Fruit fly (Drosophila melanogaster): Measurements from ENCODE around the gene CG14130.
A peak's percentile ranks its signal among the peaks of the same experiment; 100 is the strongest.

The CG14130 gene

DNA sequence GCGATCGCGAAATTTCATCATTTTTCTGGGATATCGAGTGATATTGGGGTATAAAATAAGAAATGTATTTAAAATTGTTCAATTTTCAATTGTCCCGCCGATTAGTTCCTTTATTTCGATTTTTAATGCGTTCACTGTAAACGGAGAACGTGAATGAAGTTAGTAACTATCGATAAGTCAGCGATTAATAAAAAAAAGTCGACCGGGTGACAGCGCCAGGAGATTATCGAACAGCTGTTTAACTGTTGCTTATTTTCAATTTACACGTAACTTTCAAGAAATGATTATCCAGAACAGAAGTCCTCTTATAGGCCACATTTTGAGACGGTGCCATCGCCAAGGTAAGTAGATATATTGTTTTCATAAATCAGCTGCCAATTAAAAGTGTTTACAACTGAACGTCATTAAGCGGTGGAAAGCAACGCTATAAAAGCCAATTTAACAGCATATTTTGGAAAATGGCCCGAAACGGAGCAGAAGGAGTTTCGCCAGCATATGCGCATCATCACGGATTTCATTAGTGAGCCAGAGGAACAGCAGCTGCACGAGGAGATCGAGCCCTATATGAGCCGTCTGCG is at the start of gene CG14130:
TSS of gene CG14130 (plus strand) at position 225 of the 578 bp plus-strand sequence.
- TF ChIP-seq CTCF (optimal IDR thresholded peaks at IDR 0.05) (peak in 1 of 2 experiments; percentile 12), CG8478 (optimal IDR thresholded peaks at IDR 0.05) (no peak)

DNA sequence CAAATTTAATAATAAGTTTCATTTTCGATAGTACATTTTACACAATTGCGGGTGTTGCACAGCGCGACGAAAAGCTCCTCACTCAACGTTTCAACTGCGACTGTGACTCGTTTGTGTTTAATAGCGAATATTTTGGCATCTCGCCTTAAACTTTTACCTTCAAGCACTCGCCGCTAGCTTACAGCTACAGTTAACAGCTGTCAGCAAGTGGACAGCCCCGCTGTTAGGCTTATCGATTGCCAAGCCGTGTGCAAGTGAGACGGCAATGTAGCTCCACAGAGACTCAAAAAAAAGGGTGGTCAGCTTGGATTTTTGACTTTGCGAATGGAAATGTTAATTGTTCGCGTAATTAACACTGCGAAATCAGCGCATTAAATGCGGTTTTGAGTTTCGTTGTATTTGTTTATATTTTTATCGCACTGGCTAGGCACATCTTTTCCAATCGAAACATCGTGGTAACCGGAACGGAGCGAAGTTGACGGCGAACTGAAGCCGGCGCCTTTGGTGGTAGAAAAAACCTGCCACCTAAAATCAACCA is 49.5 kb upstream of the CG14130 start, which contains the start of gene loaf:
TSS of gene loaf (minus strand) at position 488 of the 538 bp plus-strand sequence.
- no peak for TF ChIP-seq CG8478 (optimal IDR thresholded peaks at IDR 0.05)
- TF ChIP-seq CTCF (optimal IDR thresholded peaks at IDR 0.05) = no peak

DNA sequence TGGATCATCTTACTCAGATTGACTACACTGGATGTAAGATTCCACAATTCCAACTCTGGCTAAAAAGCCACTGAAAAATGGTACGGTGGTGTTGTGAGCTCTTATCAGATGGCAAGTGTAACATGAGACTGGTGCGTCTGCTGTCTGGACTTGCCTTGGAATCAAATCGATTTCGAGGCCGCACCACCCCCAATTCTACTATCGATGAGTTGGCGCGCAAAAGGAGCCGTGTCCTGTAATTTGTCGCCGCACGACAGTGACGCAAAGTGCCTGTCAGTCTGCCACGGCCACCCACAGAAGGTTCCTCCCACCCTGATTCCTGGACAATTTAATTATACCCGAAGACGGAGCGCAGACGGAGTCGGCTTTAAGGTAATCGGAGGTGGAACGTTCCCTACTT is 48.7 kb upstream of the CG14130 start:
- TF ChIP-seq CG8478 (optimal IDR thresholded peaks at IDR 0.05) (no peak), CTCF (optimal IDR thresholded peaks at IDR 0.05) (no peak)

DNA sequence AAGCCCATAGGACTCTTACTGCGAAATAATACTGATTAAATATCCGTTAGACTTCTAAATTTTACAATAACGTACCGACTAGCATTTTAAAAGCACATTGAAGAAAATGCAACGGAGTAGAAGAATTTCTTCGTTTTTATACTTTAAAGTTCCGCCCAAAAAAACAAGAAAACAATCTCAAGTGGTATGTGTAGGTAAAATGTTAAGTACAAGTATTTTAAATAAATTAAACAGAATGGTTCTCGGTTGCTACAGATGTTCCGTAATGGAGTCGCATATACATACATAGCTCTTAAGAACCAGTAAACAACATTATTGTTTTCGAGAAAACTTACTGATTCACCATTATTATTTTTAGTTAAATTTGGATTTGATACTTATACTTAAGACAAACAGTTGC is 43.2 kb upstream of the CG14130 start, which contains the start of gene Muc68D:
TSS of gene Muc68D (minus strand) at position 101 of the 400 bp plus-strand sequence.
- TF ChIP-seq CTCF (optimal IDR thresholded peaks at IDR 0.05) (no peak), CG8478 (optimal IDR thresholded peaks at IDR 0.05) (no peak)

DNA sequence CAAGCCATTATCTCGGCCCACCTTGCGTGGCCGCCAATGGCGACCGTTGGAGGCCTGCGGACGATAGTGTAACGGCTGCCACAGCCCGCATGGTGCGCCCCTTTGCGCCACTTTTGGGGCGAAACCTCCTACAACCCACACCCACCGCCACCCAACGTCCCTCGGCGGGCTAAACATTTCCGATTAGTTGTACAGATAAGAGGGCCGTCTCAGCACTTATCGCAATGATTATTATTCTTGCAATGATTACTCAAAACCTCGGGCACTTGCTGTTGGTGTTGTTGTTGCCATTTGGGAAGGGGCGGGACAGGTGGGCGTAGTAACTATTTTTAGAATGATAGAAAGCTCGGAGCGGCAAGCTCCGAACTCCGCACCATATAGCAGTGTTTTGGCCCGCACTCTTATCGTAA is 42.6 kb upstream of the CG14130 start:
- no peak for TF ChIP-seq CG8478 (optimal IDR thresholded peaks at IDR 0.05)
- no peak for TF ChIP-seq CTCF (optimal IDR thresholded peaks at IDR 0.05)

DNA sequence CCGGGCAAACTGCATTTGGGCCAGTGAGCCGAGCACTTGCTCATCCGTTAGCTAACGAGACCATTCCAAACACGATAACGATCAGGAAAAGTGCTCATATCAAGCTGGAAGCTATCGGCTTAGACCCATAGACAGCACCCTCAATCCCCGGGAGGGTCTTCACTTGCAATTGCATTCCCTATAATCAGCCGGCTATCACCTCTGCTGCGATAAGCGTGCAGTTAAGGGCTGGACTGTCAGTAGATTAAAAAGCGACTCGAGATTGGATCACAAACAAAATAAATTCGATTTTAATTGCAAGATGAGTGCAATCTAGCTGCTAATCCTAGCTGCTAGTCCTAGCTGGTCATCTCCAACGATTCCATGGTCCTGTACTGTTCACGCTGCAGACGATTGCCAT is 41.4 kb upstream of the CG14130 start:
- TF ChIP-seq CG8478 (optimal IDR thresholded peaks at IDR 0.05) = no peak
- TF ChIP-seq CTCF (optimal IDR thresholded peaks at IDR 0.05) = no peak

DNA sequence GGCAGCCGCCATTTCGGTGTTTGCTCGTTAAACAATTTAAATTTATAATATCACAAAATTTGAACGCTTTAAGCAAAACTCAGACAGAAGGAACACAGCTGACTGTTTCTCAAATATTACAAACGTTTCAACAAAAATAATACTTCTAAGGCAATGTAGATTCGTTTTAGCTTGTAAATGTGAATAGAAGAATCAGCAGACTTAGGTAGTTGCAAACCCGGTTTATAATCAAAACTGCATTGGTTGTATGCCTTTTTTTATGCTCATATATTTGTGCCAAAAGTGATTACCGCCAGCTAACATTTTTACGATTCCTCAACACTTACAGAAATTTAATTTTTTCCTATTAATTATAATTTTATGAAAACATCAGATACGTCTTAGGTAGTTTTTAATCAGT is 40.8 kb upstream of the CG14130 start, which contains the start of gene Tim13:
TSS of gene Tim13 (minus strand) at position 101 of the 400 bp plus-strand sequence.
- TF ChIP-seq CTCF (optimal IDR thresholded peaks at IDR 0.05) = no peak
- no peak for TF ChIP-seq CG8478 (optimal IDR thresholded peaks at IDR 0.05)

DNA sequence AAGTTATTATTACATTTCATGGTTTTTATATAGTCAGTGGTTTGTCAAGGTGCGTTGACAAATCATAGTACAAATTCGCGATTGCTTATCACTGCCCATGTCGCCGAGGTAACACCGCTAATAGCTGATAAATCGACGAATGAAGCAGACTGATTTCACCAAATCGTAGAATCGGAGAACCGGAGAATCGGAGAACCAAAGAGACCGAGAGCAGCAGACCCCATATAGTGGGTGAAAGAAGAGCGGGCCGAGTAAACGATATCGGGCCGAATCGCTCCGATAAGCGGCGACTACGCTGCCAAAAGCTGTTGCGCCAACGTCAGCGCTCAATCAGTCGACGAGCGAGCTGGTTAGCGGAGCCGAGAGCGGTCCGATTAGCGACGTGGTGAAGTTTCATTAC is 38.5 kb upstream of the CG14130 start, which contains the start of gene CG14131:
TSS of gene CG14131 (plus strand) at position 343 of the 400 bp plus-strand sequence.
- TF ChIP-seq CG8478 (optimal IDR thresholded peaks at IDR 0.05) = no peak
- TF ChIP-seq CTCF (optimal IDR thresholded peaks at IDR 0.05) = no peak

DNA sequence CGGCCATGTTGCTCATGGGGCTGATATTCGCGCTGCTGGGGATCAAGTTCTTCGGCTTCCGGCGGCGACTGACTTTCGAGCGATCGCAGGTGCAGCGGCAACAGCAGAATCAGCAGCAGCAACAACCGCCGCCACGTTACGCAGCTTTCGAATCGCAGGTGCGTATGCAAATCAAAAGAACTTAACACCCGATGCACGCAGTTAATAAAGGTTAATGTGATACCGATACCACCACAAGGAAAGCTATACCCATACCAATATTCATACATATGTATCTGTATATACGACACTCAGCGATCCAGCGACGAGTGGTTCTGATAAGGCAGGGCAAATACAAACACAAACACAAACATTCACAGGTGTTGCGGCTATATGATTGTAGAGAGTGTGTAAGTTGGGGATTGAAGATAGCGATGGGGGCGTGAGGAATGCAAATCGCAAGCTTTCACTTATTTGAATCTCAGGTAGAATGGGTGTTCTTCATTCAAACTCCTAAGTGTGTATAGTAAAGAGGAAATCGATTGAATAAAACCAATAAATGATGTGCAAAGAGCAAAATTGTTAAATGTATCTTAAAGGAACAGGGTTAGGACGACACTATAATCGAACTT is 37.8 kb upstream of the CG14130 start:
- TF ChIP-seq CTCF (optimal IDR thresholded peaks at IDR 0.05) (no peak), CG8478 (optimal IDR thresholded peaks at IDR 0.05) (no peak)

DNA sequence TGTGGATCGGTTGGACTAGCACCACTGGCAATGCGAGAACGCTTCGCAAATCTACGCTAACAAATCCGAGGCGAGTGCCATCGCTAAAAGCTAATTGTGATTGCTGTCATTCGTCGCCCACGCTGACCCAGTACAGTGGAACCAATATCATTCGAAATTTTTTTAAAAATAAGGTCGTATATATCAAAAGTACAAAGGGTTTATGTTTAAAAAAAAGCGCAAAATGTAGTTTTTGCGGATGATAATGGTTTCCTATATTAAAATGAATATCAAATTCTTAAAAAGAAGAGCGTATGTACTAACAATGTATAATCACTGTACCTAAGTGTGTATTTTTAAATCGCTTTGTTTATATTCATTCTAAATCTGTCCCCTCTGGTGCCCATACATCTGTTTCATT is 30.0 kb upstream of the CG14130 start:
- TF ChIP-seq CG8478 (optimal IDR thresholded peaks at IDR 0.05) = no peak
- no peak for TF ChIP-seq CTCF (optimal IDR thresholded peaks at IDR 0.05)

DNA sequence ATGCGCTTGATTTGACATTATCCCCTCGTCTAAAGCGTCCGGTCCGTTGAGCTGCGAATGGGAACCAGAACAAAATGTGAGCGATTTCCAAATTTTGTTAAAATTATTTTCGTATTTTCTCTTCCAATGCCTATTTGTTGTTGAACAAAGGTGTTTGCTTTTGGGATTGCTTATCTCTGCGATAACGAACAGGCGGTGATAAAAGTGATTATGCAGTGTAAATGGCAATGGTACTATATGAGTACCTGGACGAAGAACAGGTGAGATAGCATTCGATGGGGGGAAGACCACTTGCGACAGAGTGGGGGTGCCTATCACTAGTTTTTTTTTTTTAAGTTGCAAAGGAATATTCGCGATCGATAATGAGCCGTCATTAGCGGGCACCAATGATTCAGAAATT is 27.0 kb upstream of the CG14130 start:
- TF ChIP-seq CG8478 (optimal IDR thresholded peaks at IDR 0.05) = no peak
- no peak for TF ChIP-seq CTCF (optimal IDR thresholded peaks at IDR 0.05)

DNA sequence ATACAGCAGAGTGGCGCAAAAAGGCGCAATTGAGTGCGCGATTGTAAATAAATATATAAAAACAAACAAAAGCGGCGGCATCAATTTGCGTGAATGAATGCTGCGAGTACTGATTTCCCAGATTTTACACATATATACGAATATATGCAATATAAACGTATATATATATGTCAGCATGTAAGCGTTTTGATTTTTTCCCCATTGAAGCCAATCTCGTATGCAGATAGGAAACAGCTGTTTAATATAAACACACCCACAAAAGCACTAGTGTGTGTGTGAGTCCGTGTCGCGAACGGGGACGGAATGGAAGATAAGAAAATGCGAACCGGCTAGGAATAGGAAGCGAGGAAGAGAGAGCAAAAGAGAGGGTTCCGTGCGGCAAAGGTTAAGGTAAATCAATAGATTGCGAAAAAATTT is 26.3 kb upstream of the CG14130 start:
- no peak for TF ChIP-seq CG8478 (optimal IDR thresholded peaks at IDR 0.05)
- no peak for TF ChIP-seq CTCF (optimal IDR thresholded peaks at IDR 0.05)

DNA sequence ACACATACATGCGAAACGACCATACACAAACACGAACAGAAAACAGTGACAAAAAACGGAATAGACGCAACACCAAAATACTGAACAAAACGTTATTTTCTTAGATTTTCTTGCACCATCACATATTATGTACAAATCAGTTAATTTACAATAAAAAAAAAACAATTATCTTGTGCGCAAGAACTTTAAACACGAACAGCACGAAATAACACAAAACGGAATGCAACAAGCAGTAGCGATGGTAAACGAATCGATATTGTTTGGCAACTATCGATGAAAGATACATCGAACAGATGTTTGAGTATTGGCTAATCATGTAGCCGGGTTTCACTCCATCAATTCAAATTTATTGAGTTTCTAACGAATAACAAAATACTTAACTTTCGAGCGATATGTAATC is 25.5 kb upstream of the CG14130 start, which contains the start of gene Pi3K68D:
TSS of gene Pi3K68D (minus strand) at position 241 of the 400 bp plus-strand sequence.
- TF ChIP-seq CTCF (optimal IDR thresholded peaks at IDR 0.05) = peak; percentile 43 to 67
- TF ChIP-seq CG8478 (optimal IDR thresholded peaks at IDR 0.05) = no peak

DNA sequence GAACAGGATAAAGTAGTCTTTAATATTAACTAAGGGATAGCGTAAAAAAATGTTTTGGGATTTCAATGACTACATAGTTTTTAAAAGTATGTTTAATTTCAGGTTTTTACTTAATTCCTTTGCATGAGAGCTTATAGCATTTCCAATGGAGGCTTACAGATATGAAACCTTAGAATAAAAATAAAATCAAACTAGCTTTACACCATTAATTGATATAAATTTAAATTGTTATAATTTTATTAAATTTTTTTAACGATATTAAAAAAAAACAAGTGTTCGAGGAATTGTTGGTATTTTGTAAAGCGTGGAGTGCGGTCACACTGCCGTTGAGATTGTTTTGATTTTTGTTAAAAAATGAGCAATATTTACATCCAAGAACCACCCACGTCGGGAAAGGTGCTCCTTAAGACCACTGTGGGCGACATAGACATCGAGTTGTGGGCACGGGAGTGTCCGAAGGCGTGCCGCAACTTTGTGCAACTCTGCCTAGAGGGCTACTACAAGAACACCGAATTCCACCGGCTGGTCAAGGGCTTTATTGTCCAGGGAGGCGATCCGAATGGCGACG is 21.9 kb upstream of the CG14130 start, which contains the start of the genes twy and CG10907:
TSS of gene twy (minus strand) at position 51 of the 568 bp plus-strand sequence.
TSS of gene CG10907 (plus strand) at position 282 of the 568 bp plus-strand sequence.
- no peak for TF ChIP-seq CG8478 (optimal IDR thresholded peaks at IDR 0.05)
- TF ChIP-seq CTCF (optimal IDR thresholded peaks at IDR 0.05) = no peak

DNA sequence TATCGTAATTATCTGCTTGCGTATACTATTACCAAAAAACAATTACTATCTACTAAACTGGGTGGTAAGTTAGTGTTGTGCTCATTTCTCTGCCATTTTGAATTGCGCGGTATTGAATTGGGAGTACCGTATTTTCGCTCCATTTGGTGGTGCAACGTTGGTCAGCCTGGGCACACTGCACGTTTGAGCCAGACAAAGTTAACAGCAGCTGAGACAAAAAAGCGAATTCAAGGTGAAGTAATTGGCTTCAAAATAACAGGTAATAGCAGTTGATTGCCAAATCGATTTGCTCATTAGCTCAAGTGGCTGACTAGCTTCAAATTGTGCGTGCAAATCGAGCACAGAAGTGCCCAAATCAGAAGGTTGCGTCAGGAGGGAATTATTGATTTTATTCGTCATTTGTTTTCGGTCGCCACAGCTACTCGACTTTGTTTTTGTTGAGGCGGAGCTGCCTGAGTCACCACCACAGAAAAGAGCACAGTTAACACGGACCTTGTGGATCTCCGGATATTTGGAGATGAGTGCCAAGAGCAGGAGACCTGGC is 19.7 kb upstream of the CG14130 start, which contains the start of gene Klp68D:
TSS of gene Klp68D (plus strand) at position 175 of the 544 bp plus-strand sequence.
- TF ChIP-seq CTCF (optimal IDR thresholded peaks at IDR 0.05) (no peak), CG8478 (optimal IDR thresholded peaks at IDR 0.05) (no peak)

All from S2 (cell line).